Worm (Caenorhabditis elegans): ENCODE results near the gene F07A11.1.

Gene F07A11.1

ce11 chrII:11542385-11542784, 49.5 kb downstream of the F07A11.1 start, which contains the start of gene gtf-2E2:
TSS of gene gtf-2E2 (minus strand) at chrII:11542495.
- TF ChIP-seq ceh-36 (tag; optimal IDR thresholded peaks at IDR 0.05) (no peak), ets-7 (tag; optimal IDR thresholded peaks at IDR 0.05) (no peak), B0310.2 (tag; optimal IDR thresholded peaks at IDR 0.05) (no peak)

- TF ChIP-seq pes-1 (GFP tag; IDR thresholded peaks at IDR 0.05) (no peak), B0310.2 (tag; optimal IDR thresholded peaks at IDR 0.05) (no peak), hmbx-1 (tag; optimal IDR thresholded peaks at IDR 0.05) (no peak), ceh-36 (tag; optimal IDR thresholded peaks at IDR 0.05) (no peak), tbx-11 (GFP tag; IDR thresholded peaks at IDR 0.05) (no peak), flt-1 (GFP tag; IDR thresholded peaks at IDR 0.05) (no peak), F13C5.2 (tag; optimal IDR thresholded peaks at IDR 0.05) (no peak)
Observed at ce11 chrII:11538741-11539140, 53.2 kb downstream of the F07A11.1 start, which contains the start of gene Y62F5A.9. TSS of gene Y62F5A.9 (minus strand) at chrII:11538841.
